Worm (Caenorhabditis elegans) whole organism, early embryonic: ENCODE measurements around the gene nep-17.

Experiments used
- ama-1 ChIP-seq: fragments of 150-350 bp; optimal IDR thresholded peaks from 2 replicates; lab custom pipeline; 2014
- ceh-36 ChIP-seq: sonication (generic microtip); optimal IDR thresholded peaks from 2 replicates; lab custom pipeline; 2016; ENCODE audit warnings: missing genetic modification characterization, inconsistent platforms, missing compliant biosample characterization
- ets-7 ChIP-seq: sonication (generic microtip); optimal IDR thresholded peaks from 2 replicates; lab custom pipeline; 2016; ENCODE audit warnings: missing genotype, missing genetic modification characterization, missing compliant biosample characterization
- flt-1 ChIP-seq: fragments of 200-800 bp; sonication (Bioruptor generic); IDR thresholded peaks from 2 replicates; pipeline ENCODE4 v1.3.6; 2022; ENCODE audit warnings: missing genetic modification characterization, missing compliant biosample characterization
- sea-1 ChIP-seq: fragments of 200-800 bp; sonication (Bioruptor generic); conservative IDR thresholded peaks from 2 replicates; pipeline ENCODE4 v1.3.6; 2022; ENCODE audit warnings: missing genetic modification characterization, missing compliant biosample characterization
- tbx-11 ChIP-seq: fragments of 200-800 bp; sonication (Bioruptor generic); IDR thresholded peaks from 2 replicates; pipeline ENCODE4 v1.3.6; 2022; ENCODE audit warnings: missing genetic modification characterization, missing compliant biosample characterization
- tbx-37 ChIP-seq: fragments of 200-800 bp; sonication (Bioruptor generic); conservative IDR thresholded peaks from 2 replicates; pipeline ENCODE4 v1.3.6; 2022; ENCODE audit warnings: missing genetic modification reagents, missing genetic modification characterization, missing compliant biosample characterization

- TF ChIP-seq tbx-11 = no peak
- no peak for TF ChIP-seq ets-7 (tag; lab: Kevin White, UChicago)
- no peak for TF ChIP-seq ceh-36 (tag; lab: Kevin White, UChicago)
- no peak for TF ChIP-seq ama-1
- TF ChIP-seq sea-1 = no peak
- no peak for TF ChIP-seq flt-1 (GFP tag; lab: Robert Waterston, UW)
- TF ChIP-seq tbx-37 (GFP tag; lab: Robert Waterston, UW) = no peak
Measured at ce11 chrII:13530657-13531056, 23.0 kb downstream of the nep-17 start.
